Fruit fly (Drosophila melanogaster): Measurements from ENCODE around the gene pn.
A peak's percentile ranks its signal among the peaks of the same experiment; 100 is the strongest.

The pn gene

DNA sequence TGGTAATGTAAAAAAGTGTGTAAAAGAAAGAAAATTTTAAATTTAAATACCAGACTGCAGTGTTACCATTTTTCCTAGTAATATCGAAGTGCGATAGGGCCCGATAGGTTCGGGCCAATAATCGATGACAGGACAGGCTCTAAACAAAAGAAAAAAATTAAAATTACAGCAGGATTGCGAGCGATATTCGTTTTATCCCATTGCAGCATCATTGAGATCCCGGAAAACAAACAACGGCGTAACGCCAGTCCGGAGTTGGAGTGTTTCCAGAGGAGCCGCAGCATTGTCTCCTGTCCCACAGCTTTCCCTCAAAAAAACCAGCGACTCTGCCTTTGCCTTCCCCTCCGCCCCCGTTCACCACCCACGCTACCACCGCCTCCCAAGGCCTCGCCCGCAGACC, 44.1 kb downstream of the pn start, which contains the start of gene pcx (continued):
- no peak for TF ChIP-seq CG4854 (GFP tag; optimal IDR thresholded peaks at IDR 0.05)
- TF ChIP-seq tin (GFP tag; optimal IDR thresholded peaks at IDR 0.05), result no peak
- peak; percentile 50 for TF ChIP-seq HLH4C (GFP tag; IDR thresholded peaks at IDR 0.05; ENCODE audit: partially characterized antibody)
- TF ChIP-seq ken (GFP tag; IDR thresholded peaks at IDR 0.05), result no peak
- no peak for TF ChIP-seq Hmx (GFP tag; optimal IDR thresholded peaks at IDR 0.05)
- TF ChIP-seq HLH3B (GFP tag; IDR thresholded peaks at IDR 0.05), result no peak
- TF ChIP-seq CG2202 (tag; optimal IDR thresholded peaks at IDR 0.05), result no peak
- TF ChIP-seq Hand (GFP tag; optimal IDR thresholded peaks at IDR 0.05), result no peak
- TF ChIP-seq Gug (GFP tag; IDR thresholded peaks at IDR 0.05), result no peak
- no peak for TF ChIP-seq CG6765 (GFP tag; optimal IDR thresholded peaks at IDR 0.05)
- TF ChIP-seq insv (GFP tag; optimal IDR thresholded peaks at IDR 0.05), result no peak
- TF ChIP-seq Hr51 (GFP tag; optimal IDR thresholded peaks at IDR 0.05), result no peak
- TF ChIP-seq kah (GFP tag; optimal IDR thresholded peaks at IDR 0.05), result no peak
- no peak for TF ChIP-seq Lhr (GFP tag; optimal IDR thresholded peaks at IDR 0.05)
- TF ChIP-seq sisA (GFP tag; IDR thresholded peaks at IDR 0.05), result no peak
- TF ChIP-seq CG13894 (tag; optimal IDR thresholded peaks at IDR 0.05), result no peak
- TF ChIP-seq kni (GFP tag; optimal IDR thresholded peaks at IDR 0.05), result no peak
- TF ChIP-seq Usf (GFP tag; optimal IDR thresholded peaks at IDR 0.05), result no peak
- TF ChIP-seq CG10267 (tag; optimal IDR thresholded peaks at IDR 0.05), result no peak
- TF ChIP-seq CG10321 (GFP tag; IDR thresholded peaks at IDR 0.05), result no peak
- TF ChIP-seq H2.0 (GFP tag; IDR thresholded peaks at IDR 0.05), result no peak
- TF ChIP-seq unc-4 (GFP tag; IDR thresholded peaks at IDR 0.05; ENCODE audit: partially characterized antibody), result peak; percentile 65
- no peak for TF ChIP-seq Fer3 (tag; optimal IDR thresholded peaks at IDR 0.05)
- TF ChIP-seq slp2 (GFP tag; optimal IDR thresholded peaks at IDR 0.05), result no peak
- peak; percentile 89 for TF ChIP-seq crol (GFP tag; IDR thresholded peaks at IDR 0.05)
- no peak for TF ChIP-seq CG10209 (GFP tag; optimal IDR thresholded peaks at IDR 0.05)
- no peak for TF ChIP-seq CG13624 (GFP tag; optimal IDR thresholded peaks at IDR 0.05)
- no peak for TF ChIP-seq Poxn (GFP tag; IDR thresholded peaks at IDR 0.05)
- no peak for TF ChIP-seq CG8281 (tag; optimal IDR thresholded peaks at IDR 0.05)
- no peak for TF ChIP-seq HHEX (GFP tag; optimal IDR thresholded peaks at IDR 0.05)
- no peak for TF ChIP-seq Chrac-16 (GFP tag; optimal IDR thresholded peaks at IDR 0.05)
- no peak for TF ChIP-seq CG5180 (GFP tag; optimal IDR thresholded peaks at IDR 0.05)
- TF ChIP-seq Adf1 (GFP tag; IDR thresholded peaks at IDR 0.05), result no peak
- 0 out of 2 replicates have a peak, but pooled peaks have one; percentile 19 for TF ChIP-seq inv (GFP tag; IDR thresholded peaks at IDR 0.05; ENCODE audit: partially characterized antibody)
- no peak for TF ChIP-seq CG7271 (tag; optimal IDR thresholded peaks at IDR 0.05)
- no peak for TF ChIP-seq lilli (GFP tag; optimal IDR thresholded peaks at IDR 0.05)
- TF ChIP-seq CG1792 (GFP tag; optimal IDR thresholded peaks at IDR 0.05), result no peak
- no peak for TF ChIP-seq Xbp1 (GFP tag; optimal IDR thresholded peaks at IDR 0.05)
- no peak for TF ChIP-seq ash1 (GFP tag; optimal IDR thresholded peaks at IDR 0.05)
- no peak for TF ChIP-seq Camta (GFP tag; optimal IDR thresholded peaks at IDR 0.05)
- no peak for TF ChIP-seq stwl (tag; optimal IDR thresholded peaks at IDR 0.05)
- TF ChIP-seq gfzf (GFP tag; optimal IDR thresholded peaks at IDR 0.05), result peak; percentile 50
- TF ChIP-seq CG6813 (GFP tag; optimal IDR thresholded peaks at IDR 0.05), result no peak
- TF ChIP-seq B-H1 (GFP tag; IDR thresholded peaks at IDR 0.05), result no peak
- no peak for TF ChIP-seq CG11247 (GFP tag; IDR thresholded peaks at IDR 0.05)
- TF ChIP-seq CG7745 (tag; optimal IDR thresholded peaks at IDR 0.05), result no peak
- peak; percentile 49 for TF ChIP-seq MBD-R2 (GFP tag; IDR thresholded peaks at IDR 0.05)
- no peak for TF ChIP-seq CG18476 (GFP tag; optimal IDR thresholded peaks at IDR 0.05)
- no peak for TF ChIP-seq dysf (GFP tag; IDR thresholded peaks at IDR 0.05)
- no peak for TF ChIP-seq cad (GFP tag; optimal IDR thresholded peaks at IDR 0.05)
- no peak for TF ChIP-seq pfk (GFP tag; optimal IDR thresholded peaks at IDR 0.05)
